Fruit fly (Drosophila melanogaster): ENCODE measurements around the gene CG14818.
A peak's percentile ranks its signal among the peaks of the same experiment; 100 is the strongest.

- TF ChIP-seq CG9948 (tag; optimal IDR thresholded peaks at IDR 0.05) (no peak), CG4496 (GFP tag; IDR thresholded peaks at IDR 0.05) (no peak), Pif1A (GFP tag; optimal IDR thresholded peaks at IDR 0.05) (no peak), CG34367 (tag; optimal IDR thresholded peaks at IDR 0.05) (no peak), D1 (tag; optimal IDR thresholded peaks at IDR 0.05) (no peak), EcR (GFP tag; optimal IDR thresholded peaks at IDR 0.05) (peak; percentile 31), Pif1B (GFP tag; optimal IDR thresholded peaks at IDR 0.05) (no peak), rn (GFP tag; IDR thresholded peaks at IDR 0.05) (no peak), CG14655 (GFP tag; optimal IDR thresholded peaks at IDR 0.05) (no peak), CG17806 (tag; optimal IDR thresholded peaks at IDR 0.05) (no peak), gl (tag; optimal IDR thresholded peaks at IDR 0.05) (no peak), CG12605 (GFP tag; IDR thresholded peaks at IDR 0.05) (no peak), CG15710 (tag; optimal IDR thresholded peaks at IDR 0.05) (no peak)
Observed at dm6 chrX:1842875-1843274, 36.7 kb downstream of the CG14818 start.
